Worm (Caenorhabditis elegans) whole organism, L4 larva: ENCODE data around the gene F56C4.4.

Experiments used
- D1046.2 ChIP-seq: fragments of 200-800 bp; sonication (Bioruptor generic); IDR thresholded peaks from 2 replicates; pipeline ENCODE4 v1.3.6; 2022; ENCODE audit warnings: missing genetic modification characterization, missing compliant biosample characterization
- R02D3.7 ChIP-seq: fragments of 150-350 bp; sonication (generic microtip); optimal IDR thresholded peaks from 3 replicates; lab custom pipeline; 2014; ENCODE audit warnings: missing biosample characterization, missing genetic modification characterization
- Y48G9A.11 ChIP-seq: fragments of 200-800 bp; sonication (Bioruptor generic); IDR thresholded peaks from 2 replicates; pipeline ENCODE4 v1.3.6; 2022; ENCODE audit warnings: missing genetic modification reagents, missing genetic modification characterization, missing compliant biosample characterization
- Y5F2A.4 ChIP-seq: fragments of 200-800 bp; sonication (Bioruptor generic); optimal IDR thresholded peaks from 2 replicates; lab custom pipeline; 2018; ENCODE audit warnings: mild to moderate bottlenecking, missing genetic modification characterization, missing compliant biosample characterization
- Y75B8A.6 ChIP-seq: fragments of 200-800 bp; sonication (Bioruptor generic); IDR thresholded peaks from 2 replicates; pipeline ENCODE4 v1.3.6; 2022; ENCODE audit warnings: missing genetic modification reagents, missing genetic modification characterization, missing compliant biosample characterization
- ZK546.5 ChIP-seq, 2 experiments: sonication (generic microtip); optimal IDR thresholded peaks; 2 replicates each; lab custom pipeline; 2017; ENCODE audit warnings: missing biosample characterization in 2 of 2, missing genetic modification characterization in 2 of 2
- aha-1 ChIP-seq: fragments of 150-350 bp; peaks from one replicate; lab custom pipeline; 2014; ENCODE audit warnings: missing biosample characterization, missing genetic modification characterization
- attf-4 ChIP-seq: sonication (generic microtip); optimal IDR thresholded peaks from 3 replicates; lab custom pipeline; 2017; ENCODE audit warnings: missing biosample characterization, missing genetic modification characterization
- ceh-20 ChIP-seq: fragments of 200-800 bp; sonication (Bioruptor generic); IDR thresholded peaks from 2 replicates; pipeline ENCODE4 v1.3.6; 2022; ENCODE audit warnings: missing genetic modification reagents, missing genetic modification characterization, missing compliant biosample characterization
- ceh-28 ChIP-seq: fragments of 150-350 bp; optimal IDR thresholded peaks from 2 replicates; lab custom pipeline; 2014; ENCODE audit warnings: missing biosample characterization, missing genetic modification reagents, missing genetic modification characterization
- ceh-62 ChIP-seq: sonication (generic microtip); optimal IDR thresholded peaks from 2 replicates; lab custom pipeline; 2017; ENCODE audit warnings: missing biosample characterization, missing genetic modification characterization
- daf-12 ChIP-seq: fragments of 150-350 bp; optimal IDR thresholded peaks from 2 replicates; lab custom pipeline; 2014; ENCODE audit warnings: missing biosample characterization, missing genetic modification reagents, missing genetic modification characterization
- daf-16 ChIP-seq, 3 experiments: sonication (generic microtip); optimal IDR thresholded peaks; 2 replicates each; lab custom pipeline; 2016 to 2017; ENCODE audit warnings: missing genetic modification characterization in 3 of 3, missing genetic modification reagents in 3 of 3, mild to moderate bottlenecking in 2 of 3, missing compliant biosample characterization in 2 of 3, missing biosample characterization in 1 of 3, moderate library complexity in 1 of 3
- daf-8 ChIP-seq: fragments of 200-800 bp; sonication (Bioruptor generic); IDR thresholded peaks from 2 replicates; pipeline ENCODE4 v1.3.6; 2022; ENCODE audit warnings: missing genetic modification characterization, missing compliant biosample characterization
- dmd-9 ChIP-seq: fragments of 200-800 bp; sonication (Bioruptor generic); IDR thresholded peaks from 2 replicates; pipeline ENCODE4 v1.3.6; 2022; ENCODE audit warnings: missing genetic modification reagents, missing genetic modification characterization, missing compliant biosample characterization
- dpl-1 ChIP-seq: fragments of 150-350 bp; optimal IDR thresholded peaks from 2 replicates; lab custom pipeline; 2014; ENCODE audit warnings: missing biosample characterization, missing genetic modification reagents, missing genetic modification characterization
- egl-27 ChIP-seq: sonication (generic microtip); optimal IDR thresholded peaks from 3 replicates; lab custom pipeline; 2017; ENCODE audit warnings: missing biosample characterization, missing genetic modification reagents, missing genetic modification characterization
- egl-43 ChIP-seq: fragments of 200-800 bp; sonication (Bioruptor generic); IDR thresholded peaks from 2 replicates; pipeline ENCODE4 v1.3.6; 2022; ENCODE audit warnings: missing genetic modification reagents, missing genetic modification characterization, missing compliant biosample characterization
- gei-8 ChIP-seq: fragments of 200-800 bp; sonication (Bioruptor generic); optimal IDR thresholded peaks from 2 replicates; lab custom pipeline; 2018; ENCODE audit warnings: mild to moderate bottlenecking, missing genetic modification characterization, missing compliant biosample characterization
- hlh-30 ChIP-seq: sonication (generic microtip); optimal IDR thresholded peaks from 2 replicates; lab custom pipeline; 2017; ENCODE audit warnings: antibody characterized with exemption, mild to moderate bottlenecking, missing genetic modification characterization, missing compliant biosample characterization; ENCODE audit not compliant: insufficient read depth
- jun-1 ChIP-seq: fragments of 150-350 bp; optimal IDR thresholded peaks from 2 replicates; lab custom pipeline; 2014; ENCODE audit warnings: missing biosample characterization, missing genetic modification reagents, missing genetic modification characterization
- lim-7 ChIP-seq: fragments of 200-800 bp; sonication (Bioruptor generic); IDR thresholded peaks from 2 replicates; pipeline ENCODE4 v1.3.6; 2022; ENCODE audit warnings: missing genetic modification characterization, missing compliant biosample characterization
- lir-3 ChIP-seq: sonication (generic microtip); optimal IDR thresholded peaks from 2 replicates; lab custom pipeline; 2016; ENCODE audit warnings: mild to moderate bottlenecking, missing genetic modification characterization, missing compliant biosample characterization
- lsy-2 ChIP-seq, 2 experiments: fragments of 150-350 bp in 1 of 2; sonication (generic microtip) in 1 of 2; optimal IDR thresholded peaks; 2 replicates each; lab custom pipeline; 2014 to 2017; ENCODE audit warnings: missing biosample characterization in 2 of 2, missing genetic modification characterization in 2 of 2
- madf-5 ChIP-seq, 2 experiments: fragments of 200-800 bp; sonication (Bioruptor generic); IDR thresholded peaks; 2 replicates each; pipeline ENCODE4 v1.3.6; 2022; ENCODE audit warnings: missing compliant biosample characterization in 2 of 2, missing genetic modification characterization in 2 of 2
- mdl-1 ChIP-seq, 2 experiments: fragments of 150-350 bp in 1 of 2; sonication (generic microtip) in 1 of 2; optimal IDR thresholded peaks; 2 replicates each; lab custom pipeline; 2014 to 2017; ENCODE audit warnings: missing biosample characterization in 2 of 2, missing genetic modification characterization in 2 of 2
- mdt-29 ChIP-seq: fragments of 200-800 bp; sonication (Bioruptor generic); IDR thresholded peaks from 2 replicates; pipeline ENCODE4 v1.3.6; 2022; ENCODE audit warnings: missing genetic modification reagents, missing genetic modification characterization, missing compliant biosample characterization
- mes-2 ChIP-seq: sonication (generic microtip); optimal IDR thresholded peaks from 2 replicates; lab custom pipeline; 2016; ENCODE audit warnings: missing genotype, mild to moderate bottlenecking, missing genetic modification characterization, missing compliant biosample characterization; ENCODE audit not compliant: poor library complexity, severe bottlenecking
- mxl-2 ChIP-seq: fragments of 200-800 bp; sonication (Bioruptor generic); conservative IDR thresholded peaks from 2 replicates; pipeline ENCODE4 v1.3.6; 2022; ENCODE audit warnings: missing genetic modification reagents, missing genetic modification characterization, missing compliant biosample characterization
- nhr-237 ChIP-seq: sonication (generic microtip); optimal IDR thresholded peaks from 2 replicates; lab custom pipeline; 2017; ENCODE audit warnings: missing biosample characterization, missing genetic modification characterization
- nhr-28 ChIP-seq: fragments of 150-350 bp; optimal IDR thresholded peaks from 2 replicates; lab custom pipeline; 2014; ENCODE audit warnings: missing biosample characterization, missing genetic modification characterization
- nhr-77 ChIP-seq: fragments of 150-350 bp; optimal IDR thresholded peaks from 2 replicates; lab custom pipeline; 2014; ENCODE audit warnings: missing biosample characterization, missing genetic modification characterization
- pqm-1 ChIP-seq: sonication (generic microtip); optimal IDR thresholded peaks from 2 replicates; lab custom pipeline; 2017; ENCODE audit warnings: missing biosample characterization, missing genetic modification characterization
- rbr-2 ChIP-seq: sonication (generic microtip); optimal IDR thresholded peaks from 2 replicates; lab custom pipeline; 2016; ENCODE audit warnings: missing genotype, missing genetic modification characterization, missing compliant biosample characterization
- set-16 ChIP-seq: fragments of 200-800 bp; sonication (Bioruptor generic); IDR thresholded peaks from 2 replicates; pipeline ENCODE4 v1.3.6; 2022; ENCODE audit warnings: missing genetic modification reagents, missing genetic modification characterization, missing compliant biosample characterization
- unc-62 ChIP-seq, 3 experiments: fragments of 150-350 bp in 1 of 3; sonication (generic microtip); optimal IDR thresholded peaks in 2 of 3; peaks in 1 of 3; 1 replicate in 1 of 3; 2 replicates in 2 of 3; lab custom pipeline; 2014 to 2017; ENCODE audit warnings: missing biosample characterization in 3 of 3, missing genetic modification characterization in 3 of 3, missing genetic modification reagents in 3 of 3, missing genotype in 1 of 3
- vab-7 ChIP-seq: fragments of 200-800 bp; sonication (Bioruptor generic); IDR thresholded peaks from 2 replicates; pipeline ENCODE4 v1.3.6; 2022; ENCODE audit warnings: missing genetic modification reagents, missing genetic modification characterization, missing compliant biosample characterization
- zfp-3 ChIP-seq: fragments of 200-800 bp; sonication (Bioruptor generic); conservative IDR thresholded peaks from 2 replicates; pipeline ENCODE4 v1.3.6; 2022; ENCODE audit warnings: missing genetic modification reagents, missing genetic modification characterization, missing compliant biosample characterization
- zip-2 ChIP-seq: fragments of 150-350 bp; optimal IDR thresholded peaks from 2 replicates; lab custom pipeline; 2014; ENCODE audit warnings: missing biosample characterization, missing genetic modification characterization
- ztf-11 ChIP-seq: fragments of 150-350 bp; optimal IDR thresholded peaks from 2 replicates; lab custom pipeline; 2014; ENCODE audit warnings: missing biosample characterization, missing genetic modification characterization

Gene F56C4.4

ce11 chrIV:10606575-10607080 lies 24.4 kb downstream of the F56C4.4 start, which contains the start of gene R09H10.3:
R09H10.3 (plus strand) TSS chrIV:10607030.
- TF ChIP-seq madf-5 (GFP tag; IDR thresholded peaks at IDR 0.05; lab: Robert Waterston, UW) = no peak
- TF ChIP-seq Y48G9A.11 (GFP tag; lab: Robert Waterston, UW) = no peak
- no peak for TF ChIP-seq mes-2
- no peak for TF ChIP-seq daf-16 (GFP tag; optimal IDR thresholded peaks at IDR 0.05; lab: Kevin White, UChicago)
- TF ChIP-seq daf-16 (tag; optimal IDR thresholded peaks at IDR 0.05; lab: Kevin White, UChicago) = peak; percentile 86
- peak; percentile 45 for TF ChIP-seq aha-1 (tag; lab: Kevin White, UChicago)
- no peak for TF ChIP-seq ceh-62 (tag; lab: Kevin White, UChicago)
- no peak for TF ChIP-seq jun-1 (tag; lab: Kevin White, UChicago)
- TF ChIP-seq mdt-29 (GFP tag; lab: Robert Waterston, UW) = no peak
- TF ChIP-seq nhr-28 (tag; lab: Kevin White, UChicago) = peak; percentile 14
- TF ChIP-seq mdl-1 (tag; optimal IDR thresholded peaks at IDR 0.05; lab: Kevin White, UChicago) = peak in 1 of 2 experiments; percentile 21
- TF ChIP-seq, all 104 proteins: peak for 4

- TF ChIP-seq daf-8 (GFP tag; lab: Robert Waterston, UW) (no peak), egl-27 (tag; lab: Kevin White, UChicago) (no peak), R02D3.7 (tag; lab: Kevin White, UChicago) (no peak), nhr-237 (tag; lab: Kevin White, UChicago) (no peak), egl-43 (GFP tag; lab: Robert Waterston, UW) (no peak), ceh-20 (GFP tag; lab: Robert Waterston, UW) (no peak), vab-7 (no peak), Y48G9A.11 (GFP tag; lab: Robert Waterston, UW) (no peak), attf-4 (no peak), set-16 (GFP tag; lab: Robert Waterston, UW) (no peak), Y5F2A.4 (GFP tag; lab: Kevin White, UChicago) (no peak), unc-62 (GFP tag; optimal IDR thresholded peaks at IDR 0.05 in 1 of 2; lab: Kevin White, UChicago) (no peak), unc-62 (tag; optimal IDR thresholded peaks at IDR 0.05; lab: Kevin White, UChicago) (no peak), gei-8 (no peak), jun-1 (tag; lab: Kevin White, UChicago) (no peak), zip-2 (no peak), D1046.2 (GFP tag; lab: Robert Waterston, UW) (no peak)
Measured at ce11 chrIV:10602644-10603043, 28.4 kb downstream of the F56C4.4 start, which contains the start of gene R09H10.2. R09H10.2 (plus strand) TSS chrIV:10602944.

ce11 chrIV:10599983-10600382 lies 31.1 kb downstream of the F56C4.4 start, which contains the start of gene R09H10.1:
R09H10.1 (plus strand) TSS chrIV:10600283.
- TF ChIP-seq jun-1 (tag; lab: Kevin White, UChicago) (no peak), ceh-62 (tag; lab: Kevin White, UChicago) (no peak), mes-2 (no peak), daf-8 (GFP tag; lab: Robert Waterston, UW) (no peak), lim-7 (no peak), zfp-3 (no peak), Y75B8A.6 (GFP tag; lab: Robert Waterston, UW) (no peak), lir-3 (no peak), daf-12 (tag; lab: Kevin White, UChicago) (no peak), nhr-237 (tag; lab: Kevin White, UChicago) (no peak), set-16 (GFP tag; lab: Robert Waterston, UW) (no peak)
- TF ChIP-seq, all 104 proteins: peak for 0

ce11 chrIV:10596505-10596904 lies 34.6 kb downstream of the F56C4.4 start, which contains the start of gene C43F9.11:
C43F9.11 (plus strand) TSS chrIV:10596805.
- no peak for TF ChIP-seq lir-3
- TF ChIP-seq mdl-1 (tag; optimal IDR thresholded peaks at IDR 0.05; lab: Kevin White, UChicago) = no peak
- no peak for TF ChIP-seq nhr-77 (tag; lab: Kevin White, UChicago)
- no peak for TF ChIP-seq mxl-2 (GFP tag; lab: Robert Waterston, UW)
- TF ChIP-seq lsy-2 (tag; optimal IDR thresholded peaks at IDR 0.05; lab: Kevin White, UChicago) = no peak
- no peak for TF ChIP-seq pqm-1
- TF ChIP-seq set-16 (GFP tag; lab: Robert Waterston, UW) = no peak
- TF ChIP-seq hlh-30 (tag; lab: Kevin White, UChicago) = no peak
- TF ChIP-seq ceh-28 (tag; lab: Kevin White, UChicago) = no peak
- TF ChIP-seq rbr-2 (tag; lab: Kevin White, UChicago) = no peak
- TF ChIP-seq unc-62 (GFP tag; optimal IDR thresholded peaks at IDR 0.05 in 1 of 2; lab: Kevin White, UChicago) = no peak
- TF ChIP-seq unc-62 (tag; optimal IDR thresholded peaks at IDR 0.05; lab: Kevin White, UChicago) = no peak
- no peak for TF ChIP-seq ZK546.5 (tag; optimal IDR thresholded peaks at IDR 0.05; lab: Kevin White, UChicago)
- TF ChIP-seq dmd-9 (GFP tag; lab: Robert Waterston, UW) = no peak
- TF ChIP-seq dpl-1 (GFP tag; lab: Kevin White, UChicago) = no peak
- no peak for TF ChIP-seq ztf-11 (tag; lab: Kevin White, UChicago)
- TF ChIP-seq daf-8 (GFP tag; lab: Robert Waterston, UW) = no peak
